Worm (Caenorhabditis elegans): ENCODE results near the gene T24B8.7.

- TF ChIP-seq lin-35 (GFP tag; optimal IDR thresholded peaks at IDR 0.05) (no peak), lin-13 (GFP tag; optimal IDR thresholded peaks at IDR 0.05) (no peak), hlh-17 (GFP tag; optimal IDR thresholded peaks at IDR 0.05; ENCODE audit: borderline replicate concordance) (no peak), lin-14 (GFP tag; optimal IDR thresholded peaks at IDR 0.05) (no peak), ama-1 (optimal IDR thresholded peaks at IDR 0.05) (no peak), mab-9 (GFP tag; IDR thresholded peaks at IDR 0.05) (no peak), skn-1 (tag; optimal IDR thresholded peaks at IDR 0.05) (no peak)
Observed at ce11 chrII:9017628-9018027, 35.8 kb downstream of the T24B8.7 start.
